Fruit fly (Drosophila melanogaster): Measurements from ENCODE around the gene Caf1-180.

Gene Caf1-180

dm6 chrX:8569639-8570038 is 36.5 kb downstream of the Caf1-180 start:
- no peak for TF ChIP-seq CG8478 (optimal IDR thresholded peaks at IDR 0.05)
- no peak for TF ChIP-seq CTCF (optimal IDR thresholded peaks at IDR 0.05)

- TF ChIP-seq CG8478 (optimal IDR thresholded peaks at IDR 0.05) = no peak
- TF ChIP-seq CTCF (optimal IDR thresholded peaks at IDR 0.05) = no peak
Measured at dm6 chrX:8569038-8569437, 37.1 kb downstream of the Caf1-180 start.

dm6 chrX:8561404-8562397 is 44.4 kb downstream of the Caf1-180 start:
- TF ChIP-seq CG8478 (optimal IDR thresholded peaks at IDR 0.05) (no peak), CTCF (optimal IDR thresholded peaks at IDR 0.05) (no peak)

dm6 chrX:8560087-8560999 is 45.8 kb downstream of the Caf1-180 start, which contains the start of the genes CG12112 and Trf4-1:
CG12112 (minus strand) TSS chrX:8560192.
Trf4-1 (plus strand) TSS chrX:8560322.
- no peak for TF ChIP-seq CG8478 (optimal IDR thresholded peaks at IDR 0.05)
- peak; percentile 44 to 51 for TF ChIP-seq CTCF (optimal IDR thresholded peaks at IDR 0.05)

dm6 chrX:8558762-8559172 is 47.3 kb downstream of the Caf1-180 start, which contains the start of gene IntS4:
IntS4 (minus strand) TSS chrX:8558781.
- TF ChIP-seq CG8478 (optimal IDR thresholded peaks at IDR 0.05) (no peak), CTCF (optimal IDR thresholded peaks at IDR 0.05) (no peak)

- TF ChIP-seq CTCF (optimal IDR thresholded peaks at IDR 0.05) (peak in 1 of 2 experiments; percentile 12), CG8478 (optimal IDR thresholded peaks at IDR 0.05) (no peak)
Measured at dm6 chrX:8554303-8554702, 51.8 kb downstream of the Caf1-180 start.

Data from S2 (cell line).